Worm (Caenorhabditis elegans) whole organism, early embryonic: ENCODE results near the gene T26H5.11.

Experiments
- aly-1 ChIP-seq: sonication (generic microtip); optimal IDR thresholded peaks from 2 replicates; lab custom pipeline; 2016; ENCODE audit warnings: missing genetic modification characterization, missing compliant biosample characterization
- ama-1 ChIP-seq: fragments of 150-350 bp; optimal IDR thresholded peaks from 2 replicates; lab custom pipeline; 2014
- flt-1 ChIP-seq: fragments of 200-800 bp; sonication (Bioruptor generic); IDR thresholded peaks from 2 replicates; pipeline ENCODE4 v1.3.6; 2022; ENCODE audit warnings: missing genetic modification characterization, missing compliant biosample characterization
- hmbx-1 ChIP-seq: sonication (generic microtip); optimal IDR thresholded peaks from 2 replicates; lab custom pipeline; 2016; ENCODE audit warnings: mild to moderate bottlenecking, missing genetic modification characterization, missing compliant biosample characterization
- hnd-1 ChIP-seq: sonication (generic microtip); optimal IDR thresholded peaks from 2 replicates; lab custom pipeline; 2016; ENCODE audit warnings: missing genetic modification characterization, missing compliant biosample characterization

- no peak for TF ChIP-seq hmbx-1 (tag; lab: Kevin White, UChicago)
- TF ChIP-seq flt-1, result no peak
- no peak for TF ChIP-seq aly-1 (tag; lab: Kevin White, UChicago)
- no peak for TF ChIP-seq hnd-1
- TF ChIP-seq ama-1, result no peak
These were observed 30.2 kb downstream of the T26H5.11 start, which contains the start of gene srh-264 for ce11 chrV:15413847-15414246.
